Worm (Caenorhabditis elegans) whole organism, L4/young adult: Measurements from ENCODE around the gene ztf-28.
"Not testable (repeated sequence)": the region's sequence is repeated elsewhere in the genome, so short reads cannot be mapped to it uniquely, and the experiment has no call there.

Experiments
- W03F9.2 ChIP-seq: fragments of 150-350 bp; optimal IDR thresholded peaks from 2 replicates; lab custom pipeline; 2014; ENCODE audit warnings: missing biosample characterization, missing genetic modification characterization
- dao-5 ChIP-seq: sonication (generic microtip); optimal IDR thresholded peaks from 2 replicates; lab custom pipeline; 2016; ENCODE audit warnings: missing genotype, missing genetic modification characterization, moderate library complexity, missing compliant biosample characterization

DNA sequence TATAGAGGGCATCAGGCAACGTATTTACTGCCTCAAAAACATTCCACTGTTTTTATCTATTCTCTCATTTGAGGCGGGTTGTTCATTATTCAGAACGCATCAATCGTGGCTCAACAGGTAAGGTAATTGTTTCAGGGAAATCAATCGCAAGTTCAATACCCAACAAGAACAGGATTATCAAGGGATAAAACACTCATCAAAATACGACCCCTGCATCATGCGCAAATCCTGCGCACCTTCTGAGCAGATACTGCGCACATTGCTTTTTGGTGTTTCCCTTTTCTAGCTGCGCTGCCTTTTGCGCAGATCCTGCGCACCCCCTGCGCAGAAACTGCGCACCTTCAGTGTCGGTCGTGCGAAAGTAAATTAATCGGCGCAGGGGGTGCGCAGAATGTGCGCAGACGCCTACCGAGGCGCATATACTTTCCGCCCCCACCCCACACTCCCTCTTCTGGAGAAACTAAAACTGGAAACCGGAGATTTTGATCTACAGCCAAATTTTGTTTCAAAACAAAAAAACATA, 4.7 kb upstream of the ztf-28 start, which contains the start of gene F36F12.3:
- TF ChIP-seq W03F9.2, dao-5 (tag; lab: Kevin White, UChicago): not testable (repeated sequence)
